Worm (Caenorhabditis elegans) whole organism, late embryonic: ENCODE data around the gene nspe-5.

Experiments used
- Y22D7AL.16 ChIP-seq: sonication (generic microtip); optimal IDR thresholded peaks from 2 replicates; lab custom pipeline; 2016; ENCODE audit warnings: missing genetic modification characterization, missing compliant biosample characterization
- ama-1 ChIP-seq: fragments of 150-350 bp; optimal IDR thresholded peaks from 2 replicates; lab custom pipeline; 2014
- ceh-2 ChIP-seq: sonication (generic microtip); optimal IDR thresholded peaks from 2 replicates; lab custom pipeline; 2016; ENCODE audit warnings: missing genotype, missing genetic modification characterization, missing compliant biosample characterization
- ceh-48 ChIP-seq: sonication (generic microtip); optimal IDR thresholded peaks from 2 replicates; lab custom pipeline; 2016; ENCODE audit warnings: missing genetic modification characterization, inconsistent platforms, missing compliant biosample characterization
- che-1 ChIP-seq: sonication (generic microtip); optimal IDR thresholded peaks from 2 replicates; lab custom pipeline; 2016; ENCODE audit warnings: mild to moderate bottlenecking, missing genetic modification characterization, missing compliant biosample characterization
- nhr-11 ChIP-seq: fragments of 150-350 bp; optimal IDR thresholded peaks from 2 replicates; lab custom pipeline; 2014; ENCODE audit warnings: missing biosample characterization, missing genetic modification characterization

DNA sequence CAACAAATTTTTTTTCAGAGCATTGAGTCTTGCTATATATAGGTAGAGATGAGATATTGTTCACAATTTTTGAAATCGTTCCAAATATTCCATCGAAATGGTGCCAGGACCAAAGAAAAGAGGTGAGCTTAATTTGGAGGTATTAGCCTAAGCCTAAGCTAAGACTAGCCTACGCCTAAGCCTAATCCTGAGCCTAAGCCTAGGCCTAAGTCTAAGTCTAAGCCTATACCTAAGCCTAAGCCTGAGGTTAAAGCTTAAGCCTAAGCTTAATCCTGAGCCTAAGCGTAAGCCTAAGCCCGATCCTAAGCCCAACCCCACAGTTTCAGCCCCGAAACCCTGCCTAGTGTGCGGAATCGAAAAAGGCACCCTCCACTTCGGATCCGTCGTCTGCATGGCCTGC lies 7.9 kb downstream of the nspe-5 start, which contains the start of gene nhr-234:
- TF ChIP-seq Y22D7AL.16 (tag; lab: Kevin White, UChicago) (no peak), ama-1 (lab: Kevin White, UChicago) (no peak), nhr-11 (tag; lab: Kevin White, UChicago) (no peak), ceh-48 (tag; lab: Kevin White, UChicago) (no peak), ceh-2 (tag; lab: Kevin White, UChicago) (no peak), che-1 (no peak)
